Fruit fly (Drosophila melanogaster) whole organism, embryonic: ENCODE results near the gene ab.

Experiments
- Ada2b ChIP-seq: fragments of 200-800 bp; sonication (Bioruptor generic); IDR thresholded peaks from 2 replicates; pipeline ENCODE4 v1.3.6; 2022; ENCODE audit warnings: missing biosample characterization, missing genetic modification characterization
- Atf3 ChIP-seq: fragments of 200-800 bp; sonication (Bioruptor generic); optimal IDR thresholded peaks from 3 replicates; lab custom pipeline; 2016; ENCODE audit warnings: missing biosample characterization, missing genetic modification characterization
- BEAF-32 ChIP-seq: fragments of 200-800 bp; sonication (Bioruptor generic); optimal IDR thresholded peaks from 3 replicates; lab custom pipeline; 2017; ENCODE audit warnings: missing biosample characterization, missing genetic modification characterization, mild to moderate bottlenecking, moderate library complexity, missing genetic modification reagents
- CG10565 ChIP-seq: fragments of 200-800 bp; sonication (Bioruptor generic); optimal IDR thresholded peaks from 3 replicates; lab custom pipeline; 2016; ENCODE audit warnings: missing biosample characterization, mild to moderate bottlenecking, missing genetic modification characterization
- CG10959 ChIP-seq: fragments of 200-800 bp; sonication (Bioruptor generic); IDR thresholded peaks from 2 replicates; pipeline ENCODE4 v1.3.6; 2022; ENCODE audit warnings: missing biosample characterization, missing genetic modification characterization
- CG11093 ChIP-seq: fragments of 200-800 bp; sonication (Bioruptor generic); IDR thresholded peaks from 3 replicates; pipeline ENCODE4 v1.3.6; 2022; ENCODE audit warnings: missing biosample characterization, missing genetic modification characterization
- CG11398 ChIP-seq: fragments of 200-800 bp; sonication (Bioruptor generic); optimal IDR thresholded peaks from 2 replicates; lab custom pipeline; 2016; ENCODE audit warnings: missing biosample characterization, missing genetic modification characterization
- CG11696 ChIP-seq: fragments of 200-800 bp; sonication (Bioruptor generic); IDR thresholded peaks from 2 replicates; pipeline ENCODE4 v1.3.6; 2022; ENCODE audit warnings: missing biosample characterization, missing genetic modification characterization
- CG12299 ChIP-seq: fragments of 200-800 bp; sonication (Bioruptor generic); optimal IDR thresholded peaks from 2 replicates; lab custom pipeline; 2018; ENCODE audit warnings: missing biosample characterization, mild to moderate bottlenecking, missing genetic modification characterization
- CG12659 ChIP-seq: fragments of 200-800 bp; sonication (Bioruptor generic); optimal IDR thresholded peaks from 3 replicates; lab custom pipeline; 2017; ENCODE audit warnings: mild to moderate bottlenecking, missing biosample characterization, missing genetic modification reagents, missing genetic modification characterization
- CG13296 ChIP-seq: fragments of 200-800 bp; sonication (Bioruptor generic); optimal IDR thresholded peaks from 3 replicates; lab custom pipeline; 2018; ENCODE audit warnings: missing biosample characterization, mild to moderate bottlenecking, missing genetic modification characterization
- CG15073 ChIP-seq: fragments of 200-800 bp; sonication (Bioruptor generic); optimal IDR thresholded peaks from 2 replicates; lab custom pipeline; 2016; ENCODE audit warnings: missing biosample characterization, missing genetic modification characterization
- CG1529 ChIP-seq: fragments of 200-800 bp; sonication (Bioruptor generic); optimal IDR thresholded peaks from 3 replicates; lab custom pipeline; 2018; ENCODE audit warnings: missing biosample characterization, missing genetic modification characterization
- CG16863 ChIP-seq: fragments of 200-800 bp; sonication (Bioruptor generic); optimal IDR thresholded peaks from 3 replicates; lab custom pipeline; 2016; ENCODE audit warnings: missing biosample characterization, missing genetic modification characterization
- CG2712 ChIP-seq: fragments of 200-800 bp; optimal IDR thresholded peaks from 3 replicates; lab custom pipeline; 2019; ENCODE audit warnings: missing biosample characterization, mild to moderate bottlenecking, missing genetic modification characterization, moderate library complexity
- CG4282 ChIP-seq: fragments of 200-800 bp; sonication (Bioruptor generic); optimal IDR thresholded peaks from 2 replicates; lab custom pipeline; 2016; ENCODE audit warnings: missing biosample characterization, missing genetic modification characterization
- CG4328 ChIP-seq: fragments of 200-800 bp; sonication (Bioruptor generic); optimal IDR thresholded peaks from 3 replicates; lab custom pipeline; 2017; ENCODE audit warnings: missing biosample characterization, missing genetic modification reagents, missing genetic modification characterization
- CG4707 ChIP-seq: fragments of 200-800 bp; sonication (Bioruptor generic); optimal IDR thresholded peaks from 2 replicates; lab custom pipeline; 2018; ENCODE audit warnings: missing biosample characterization, mild to moderate bottlenecking, missing genetic modification characterization, moderate library complexity
- CG6175 ChIP-seq: fragments of 200-800 bp; sonication (Bioruptor generic); IDR thresholded peaks from 3 replicates; pipeline ENCODE4 v1.3.6; 2022; ENCODE audit warnings: missing biosample characterization, missing genetic modification characterization
- CG7271 ChIP-seq: fragments of 200-800 bp; sonication (Bioruptor generic); optimal IDR thresholded peaks from 2 replicates; lab custom pipeline; 2018; ENCODE audit warnings: missing biosample characterization, mild to moderate bottlenecking, missing genetic modification characterization, moderate library complexity
- CG8290 ChIP-seq, 3 experiments: fragments of 200-800 bp; sonication (Bioruptor generic); optimal IDR thresholded peaks; 2 replicates each; lab custom pipeline; 2016 to 2019; ENCODE audit warnings: missing biosample characterization in 3 of 3, missing genetic modification characterization in 3 of 3, mild to moderate bottlenecking in 2 of 3, moderate library complexity in 1 of 3
- CG8359 ChIP-seq: fragments of 200-800 bp; sonication (Bioruptor generic); optimal IDR thresholded peaks from 2 replicates; lab custom pipeline; 2017; ENCODE audit warnings: missing biosample characterization, mild to moderate bottlenecking, missing genetic modification characterization, borderline replicate concordance
- CkIIα-i1 ChIP-seq: fragments of 200-800 bp; sonication (Bioruptor generic); IDR thresholded peaks from 2 replicates; pipeline ENCODE4 v1.3.6; 2022; ENCODE audit warnings: missing biosample characterization, missing genetic modification characterization
- CrebB ChIP-seq: fragments of 200-800 bp; sonication (Bioruptor generic); optimal IDR thresholded peaks from 3 replicates; lab custom pipeline; 2018; ENCODE audit warnings: missing biosample characterization, mild to moderate bottlenecking, missing genetic modification characterization
- D19B ChIP-seq: fragments of 200-800 bp; sonication (Bioruptor generic); optimal IDR thresholded peaks from 2 replicates; lab custom pipeline; 2017; ENCODE audit warnings: missing biosample characterization, mild to moderate bottlenecking, missing genetic modification characterization
- Dfd ChIP-seq, 2 experiments: fragments of >200 bp; optimal IDR thresholded peaks; 2 replicates each; lab custom pipeline; 2017; ENCODE audit warnings: missing biosample characterization in 2 of 2, missing genetic modification characterization in 2 of 2
- Doc3 ChIP-seq: fragments of 200-800 bp; sonication (Bioruptor generic); IDR thresholded peaks from 3 replicates; pipeline ENCODE4 v1.3.6; 2022; ENCODE audit warnings: missing biosample characterization, missing genetic modification characterization; ENCODE audit not compliant: partially characterized antibody
- HLHmδ ChIP-seq: fragments of 200-800 bp; sonication (Bioruptor generic); optimal IDR thresholded peaks from 2 replicates; lab custom pipeline; 2018; ENCODE audit warnings: missing biosample characterization, mild to moderate bottlenecking, missing genetic modification characterization, moderate library complexity
- Hand ChIP-seq: fragments of 200-800 bp; sonication (Bioruptor generic); optimal IDR thresholded peaks from 2 replicates; lab custom pipeline; 2017; ENCODE audit warnings: mild to moderate bottlenecking, missing biosample characterization, missing genetic modification reagents, missing genetic modification characterization
- Hmx ChIP-seq: fragments of 200-800 bp; sonication (Bioruptor generic); optimal IDR thresholded peaks from 2 replicates; lab custom pipeline; 2016; ENCODE audit warnings: missing biosample characterization, missing genetic modification characterization
- Hr78 ChIP-seq, 2 experiments: fragments of 200-800 bp in 1 of 2; fragments of >200 bp in 1 of 2; sonication (Bioruptor generic) in 1 of 2; optimal IDR thresholded peaks; 2 replicates each; lab custom pipeline; 2017 to 2019; ENCODE audit warnings: missing biosample characterization in 2 of 2, missing genetic modification characterization in 2 of 2, mild to moderate bottlenecking in 1 of 2, moderate library complexity in 1 of 2
- MESR4 ChIP-seq: fragments of 200-800 bp; sonication (Bioruptor generic); optimal IDR thresholded peaks from 2 replicates; lab custom pipeline; 2018; ENCODE audit warnings: missing biosample characterization, mild to moderate bottlenecking, missing genetic modification characterization, moderate library complexity
- PHDP ChIP-seq: fragments of 200-800 bp; sonication (Bioruptor generic); optimal IDR thresholded peaks from 3 replicates; lab custom pipeline; 2018; ENCODE audit warnings: missing biosample characterization, mild to moderate bottlenecking, missing genetic modification characterization, moderate library complexity
- Poxn ChIP-seq: fragments of 200-800 bp; sonication (Bioruptor generic); IDR thresholded peaks from 2 replicates; pipeline ENCODE4 v1.3.6; 2022; ENCODE audit warnings: missing biosample characterization, missing genetic modification characterization
- Tbp ChIP-seq: fragments of >200 bp; optimal IDR thresholded peaks from 2 replicates; lab custom pipeline; 2018; ENCODE audit warnings: missing biosample characterization, missing genetic modification characterization
- amos ChIP-seq: fragments of 200-800 bp; sonication (Bioruptor generic); IDR thresholded peaks from 2 replicates; pipeline ENCODE4 v1.3.6; 2022; ENCODE audit warnings: missing biosample characterization, missing genetic modification characterization; ENCODE audit not compliant: partially characterized antibody
- cad ChIP-seq: fragments of >200 bp; optimal IDR thresholded peaks from 2 replicates; lab custom pipeline; 2017; ENCODE audit warnings: missing biosample characterization, missing genetic modification characterization
- chinmo ChIP-seq: fragments of 200-800 bp; sonication (Bioruptor generic); IDR thresholded peaks from 4 replicates; pipeline ENCODE4 v1.3.6; 2022; ENCODE audit warnings: missing biosample characterization, missing genetic modification characterization; ENCODE audit not compliant: partially characterized antibody
- corto ChIP-seq: fragments of 200-800 bp; sonication (Bioruptor generic); optimal IDR thresholded peaks from 2 replicates; lab custom pipeline; 2016; ENCODE audit warnings: missing biosample characterization, mild to moderate bottlenecking, missing genetic modification characterization, moderate library complexity
- danr ChIP-seq: fragments of 200-800 bp; sonication (Bioruptor generic); IDR thresholded peaks from 2 replicates; pipeline ENCODE4 v1.3.6; 2022; ENCODE audit warnings: missing biosample characterization, missing genetic modification characterization
- ind ChIP-seq: fragments of 200-800 bp; sonication (Bioruptor generic); optimal IDR thresholded peaks from 3 replicates; lab custom pipeline; 2016; ENCODE audit warnings: missing biosample characterization, missing genetic modification characterization
- lilli ChIP-seq: fragments of 200-800 bp; sonication (Bioruptor generic); optimal IDR thresholded peaks from 3 replicates; lab custom pipeline; 2016; ENCODE audit warnings: missing biosample characterization, missing genetic modification characterization
- mirr ChIP-seq: fragments of 200-800 bp; sonication (Bioruptor generic); optimal IDR thresholded peaks from 3 replicates; lab custom pipeline; 2018; ENCODE audit warnings: missing biosample characterization, mild to moderate bottlenecking, missing genetic modification characterization
- odd ChIP-seq: fragments of 200-800 bp; sonication (Bioruptor generic); optimal IDR thresholded peaks from 2 replicates; lab custom pipeline; 2017; ENCODE audit warnings: missing biosample characterization, mild to moderate bottlenecking, missing genetic modification characterization
- pzg ChIP-seq: fragments of 200-800 bp; sonication (Bioruptor generic); optimal IDR thresholded peaks from 3 replicates; lab custom pipeline; 2018; ENCODE audit warnings: missing biosample characterization, mild to moderate bottlenecking, missing genetic modification characterization, moderate library complexity
- rib ChIP-seq: fragments of 200-800 bp; sonication (Bioruptor generic); IDR thresholded peaks from 2 replicates; pipeline ENCODE4 v1.3.6; 2022; ENCODE audit warnings: missing biosample characterization, missing genetic modification characterization
- sr ChIP-seq: fragments of 200-800 bp; sonication (Bioruptor generic); IDR thresholded peaks from 3 replicates; pipeline ENCODE4 v1.3.6; 2022; ENCODE audit warnings: missing biosample characterization, missing genetic modification characterization
- ssp ChIP-seq: fragments of 200-800 bp; sonication (Bioruptor generic); IDR thresholded peaks from 2 replicates; pipeline ENCODE4 v1.3.6; 2022; ENCODE audit warnings: missing biosample characterization, missing genetic modification characterization
- tgo ChIP-seq: fragments of 200-800 bp; sonication (Bioruptor generic); IDR thresholded peaks from 3 replicates; pipeline ENCODE4 v1.3.6; 2022; ENCODE audit warnings: missing biosample characterization, missing genetic modification characterization
- tll ChIP-seq, 2 experiments: fragments of 200-800 bp in 1 of 2; fragments of >200 bp in 1 of 2; sonication (Bioruptor generic) in 1 of 2; optimal IDR thresholded peaks; 2 replicates each; lab custom pipeline; 2017 to 2019; ENCODE audit warnings: missing biosample characterization in 2 of 2, missing genetic modification characterization in 2 of 2, mild to moderate bottlenecking in 1 of 2, moderate library complexity in 1 of 2

ab gene

dm6 chr2L:11192691-11193090, 17.8 kb upstream of the ab start (continued):
- TF ChIP-seq tgo (GFP tag; lab: Robert Waterston, UW) (0 out of 3 replicates have a peak, but pooled peaks have one; percentile 27), CG12299 (peak; percentile 46), corto (no peak), CrebB (tag; lab: Kevin White, UChicago) (peak; percentile 7), mirr (GFP tag; lab: Kevin White, UChicago) (no peak), ssp (GFP tag; lab: Robert Waterston, UW) (peak; percentile 40), lilli (peak; percentile 7), Hr78 (GFP tag; optimal IDR thresholded peaks at IDR 0.05; lab: Kevin White, UChicago) (peak in 1 of 2 experiments; percentile 57), CG11093 (GFP tag; lab: Robert Waterston, UW) (peak; percentile 65; the same call in 2 of the 3 replicates), Ada2b (GFP tag; lab: Robert Waterston, UW) (no peak; the same call in 1 of the 2 replicates), CG4282 (no peak), PHDP (tag; lab: Kevin White, UChicago) (peak; percentile 71), D19B (no peak), CG4328 (no peak), tll (GFP tag; optimal IDR thresholded peaks at IDR 0.05; lab: Kevin White, UChicago) (no peak), Hand (GFP tag; lab: Kevin White, UChicago) (no peak), amos (GFP tag; lab: Robert Waterston, UW) (no peak), ind (GFP tag; lab: Kevin White, UChicago) (peak; percentile 35), Poxn (GFP tag; lab: Robert Waterston, UW) (no peak), odd (GFP tag; lab: Kevin White, UChicago) (no peak), rib (GFP tag; lab: Robert Waterston, UW) (no peak), CG10959 (peak; percentile 51), danr (GFP tag; lab: Robert Waterston, UW) (no peak), Hmx (GFP tag; lab: Kevin White, UChicago) (no peak), chinmo (no peak), Tbp (GFP tag; lab: Kevin White, UChicago) (no peak), CG4707 (GFP tag; lab: Kevin White, UChicago) (peak; percentile 67), sr (no peak), CG11696 (peak; percentile 17; the same call in 1 of the 2 replicates), CG7271 (no peak), CG16863 (GFP tag; lab: Kevin White, UChicago) (peak; percentile 55), HLHmδ (GFP tag; lab: Kevin White, UChicago) (no peak), CG13296 (GFP tag; lab: Kevin White, UChicago) (no peak), CG1529 (GFP tag; lab: Kevin White, UChicago) (peak; percentile 73), CG10565 (no peak), Dfd (GFP tag; optimal IDR thresholded peaks at IDR 0.05; lab: Kevin White, UChicago) (no peak), CG12659 (GFP tag; lab: Kevin White, UChicago) (peak; percentile 37), CG8359 (GFP tag; lab: Kevin White, UChicago) (peak; percentile 6), MESR4 (no peak), CG15073 (GFP tag; lab: Kevin White, UChicago) (no peak), CkIIα-i1 (no peak), Doc3 (GFP tag; lab: Robert Waterston, UW) (no peak), Atf3 (GFP tag; lab: Kevin White, UChicago) (peak; percentile 60), pzg (GFP tag; lab: Kevin White, UChicago) (no peak), cad (GFP tag; lab: Kevin White, UChicago) (no peak), BEAF-32 (GFP tag; lab: Kevin White, UChicago) (no peak), CG6175 (GFP tag; lab: Robert Waterston, UW) (no peak), CG2712 (peak; percentile 74), CG8290 (GFP tag; optimal IDR thresholded peaks at IDR 0.05; lab: Kevin White, UChicago) (peak; percentile 18), CG8290 (tag; optimal IDR thresholded peaks at IDR 0.05; lab: Kevin White, UChicago) (peak in 1 of 2 experiments; percentile 68), CG11398 (peak; percentile 45)
